Fruit fly (Drosophila melanogaster) whole organism, pupa: ENCODE measurements around the gene mRpL39.

Experiments used
- CG10348 ChIP-seq: fragments of 200-800 bp; sonication (Bioruptor generic); IDR thresholded peaks from 2 replicates; pipeline ENCODE4 v1.3.6; 2022; ENCODE audit warnings: missing biosample characterization, missing genetic modification characterization
- CG12605 ChIP-seq: fragments of 200-800 bp; sonication (Bioruptor generic); IDR thresholded peaks from 2 replicates; pipeline ENCODE4 v1.3.6; 2022; ENCODE audit warnings: missing biosample characterization, missing genetic modification characterization
- CG14655 ChIP-seq: fragments of 200-800 bp; sonication (Bioruptor generic); optimal IDR thresholded peaks from 3 replicates; lab custom pipeline; 2017; ENCODE audit warnings: mild to moderate bottlenecking, missing biosample characterization, missing genetic modification reagents, missing genetic modification characterization
- CG32121 ChIP-seq: fragments of 200-800 bp; sonication (Bioruptor generic); IDR thresholded peaks from 2 replicates; pipeline ENCODE4 v1.3.6; 2022; ENCODE audit warnings: missing biosample characterization, missing genetic modification characterization
- CG4496 ChIP-seq: fragments of 200-800 bp; sonication (Bioruptor generic); IDR thresholded peaks from 3 replicates; pipeline ENCODE4 v1.3.6; 2022; ENCODE audit warnings: missing biosample characterization, missing genetic modification characterization
- CG8159 ChIP-seq: fragments of 200-800 bp; sonication (Bioruptor generic); optimal IDR thresholded peaks from 3 replicates; lab custom pipeline; 2018; ENCODE audit warnings: missing biosample characterization, mild to moderate bottlenecking, missing genetic modification characterization, moderate library complexity
- CG9948 ChIP-seq: fragments of 200-800 bp; sonication (Bioruptor generic); optimal IDR thresholded peaks from 2 replicates; lab custom pipeline; 2018; ENCODE audit warnings: missing biosample characterization, mild to moderate bottlenecking, missing genetic modification characterization, moderate library complexity
- fd96Ca ChIP-seq: fragments of 200-800 bp; sonication (Bioruptor generic); IDR thresholded peaks from 3 replicates; pipeline ENCODE4 v1.3.6; 2022; ENCODE audit warnings: missing biosample characterization, missing genetic modification characterization

DNA sequence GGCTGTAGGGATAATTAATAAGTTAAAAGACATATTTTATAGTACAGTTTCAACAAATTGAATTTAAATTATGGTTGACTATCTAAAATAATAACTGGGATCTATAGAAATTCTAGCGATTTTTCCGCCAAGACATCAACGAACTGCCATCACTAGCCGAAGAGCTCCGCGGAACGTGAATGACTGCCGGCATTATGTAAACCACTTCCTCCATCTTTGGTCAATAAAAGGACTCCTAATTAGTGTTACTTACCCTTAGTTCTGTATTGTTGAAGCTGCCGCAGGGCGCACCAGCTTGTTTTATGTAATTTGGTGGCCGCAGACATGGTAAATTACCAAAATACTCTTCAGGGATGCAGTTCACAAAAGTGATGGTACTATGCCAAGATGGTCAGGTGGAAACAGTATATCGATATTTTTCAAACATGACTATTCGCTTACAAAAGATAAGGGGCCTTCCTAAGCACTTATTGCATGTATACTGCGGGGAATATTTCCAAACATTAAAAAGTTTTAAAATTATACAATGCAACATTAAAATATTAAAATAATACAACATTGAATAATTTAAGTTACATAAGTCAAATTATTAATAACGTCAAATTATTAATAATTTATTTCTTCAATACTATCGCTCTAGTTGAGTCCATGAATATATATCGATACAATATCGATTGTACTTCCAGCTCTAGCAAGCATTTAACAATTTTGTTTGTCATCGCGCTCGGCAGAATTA, at the start of gene mRpL39, which contains the start of gene Prosbeta2:
- TF ChIP-seq fd96Ca (GFP tag; lab: Robert Waterston, UW) (peak; percentile 23; the same call in 1 of the 3 replicates), CG32121 (GFP tag; lab: Robert Waterston, UW) (peak; percentile 61), CG12605 (no peak), CG8159 (tag; lab: Kevin White, UChicago) (peak; percentile 72), CG9948 (no peak), CG4496 (GFP tag; lab: Robert Waterston, UW) (peak; percentile 66; the same call in 1 of the 3 replicates), CG10348 (no peak), CG14655 (no peak)
